Worm (Caenorhabditis elegans) whole organism, L1 larva: Measurements from ENCODE around the gene VC5.2.

Experiments used
- aha-1 ChIP-seq: fragments of 150-350 bp; optimal IDR thresholded peaks from 2 replicates; lab custom pipeline; 2014; ENCODE audit warnings: missing biosample characterization, missing genetic modification characterization
- aly-2 ChIP-seq: fragments of 150-350 bp; optimal IDR thresholded peaks from 2 replicates; lab custom pipeline; 2014; ENCODE audit warnings: missing biosample characterization, missing genetic modification characterization
- ama-1 ChIP-seq: fragments of 150-350 bp; optimal IDR thresholded peaks from 2 replicates; lab custom pipeline; 2014
- ceh-82 ChIP-seq, 3 experiments: fragments of 150-350 bp in 1 of 3; sonication (generic microtip) in 2 of 3; optimal IDR thresholded peaks; 2 replicates each; lab custom pipeline; 2014 to 2017; ENCODE audit warnings: missing biosample characterization in 3 of 3, missing genetic modification characterization in 3 of 3
- efl-3 ChIP-seq: fragments of 200-800 bp; sonication (Bioruptor generic); optimal IDR thresholded peaks from 2 replicates; lab custom pipeline; 2018; ENCODE audit warnings: mild to moderate bottlenecking, missing genetic modification characterization, missing compliant biosample characterization
- egl-27 ChIP-seq, 2 experiments: fragments of 150-350 bp in 1 of 2; sonication (generic microtip); optimal IDR thresholded peaks; 3 replicates each; lab custom pipeline; 2017 to 2018; ENCODE audit warnings: missing biosample characterization in 2 of 2, missing genetic modification characterization in 2 of 2, missing genetic modification reagents in 2 of 2
- fkh-8 ChIP-seq: sonication (generic microtip); optimal IDR thresholded peaks from 2 replicates; lab custom pipeline; 2016; ENCODE audit warnings: mild to moderate bottlenecking, missing genetic modification characterization, missing compliant biosample characterization
- irx-1 ChIP-seq: sonication (generic microtip); optimal IDR thresholded peaks from 2 replicates; lab custom pipeline; 2016; ENCODE audit warnings: missing genetic modification characterization, missing compliant biosample characterization
- lin-13 ChIP-seq: fragments of 150-350 bp; optimal IDR thresholded peaks from 2 replicates; lab custom pipeline; 2014; ENCODE audit warnings: missing biosample characterization, missing genetic modification reagents, missing genetic modification characterization
- rnt-1 ChIP-seq: sonication (generic microtip); optimal IDR thresholded peaks from 2 replicates; lab custom pipeline; 2016; ENCODE audit warnings: mild to moderate bottlenecking, missing genetic modification characterization, moderate library complexity, missing compliant biosample characterization
- snpc-4 ChIP-seq: fragments of 150-350 bp; optimal IDR thresholded peaks from 2 replicates; lab custom pipeline; 2014; ENCODE audit warnings: missing biosample characterization, missing genetic modification characterization
- ztf-4 ChIP-seq: fragments of 150-350 bp; optimal IDR thresholded peaks from 2 replicates; lab custom pipeline; 2014; ENCODE audit warnings: missing biosample characterization, missing genetic modification characterization

ce11 chrV:7130974-7131373, 45.2 kb downstream of the VC5.2 start, which contains the start of gene srx-36:
- TF ChIP-seq fkh-8 (no peak), aly-2 (no peak), lin-13 (GFP tag; lab: Kevin White, UChicago) (no peak), rnt-1 (tag; lab: Kevin White, UChicago) (no peak), snpc-4 (no peak), ztf-4 (tag; lab: Kevin White, UChicago) (no peak), ama-1 (lab: Kevin White, UChicago) (no peak), efl-3 (no peak), ceh-82 (tag; optimal IDR thresholded peaks at IDR 0.05; lab: Kevin White, UChicago) (no peak), irx-1 (tag; lab: Kevin White, UChicago) (no peak), aha-1 (tag; lab: Kevin White, UChicago) (no peak), egl-27 (tag; optimal IDR thresholded peaks at IDR 0.05; lab: Kevin White, UChicago) (no peak)
